Worm (Caenorhabditis elegans) whole organism, L1 larva: ENCODE results near the gene M162.15.

ENCODE experiments used
- ama-1 ChIP-seq: fragments of 150-350 bp; optimal IDR thresholded peaks from 2 replicates; lab custom pipeline; 2014
- fkh-10 ChIP-seq: sonication (generic microtip); optimal IDR thresholded peaks from 2 replicates; lab custom pipeline; 2017; ENCODE audit warnings: missing biosample characterization, missing genetic modification reagents, missing genetic modification characterization
- hpl-2 ChIP-seq: fragments of 150-350 bp; optimal IDR thresholded peaks from 2 replicates; lab custom pipeline; 2014; ENCODE audit warnings: missing biosample characterization, missing genetic modification reagents, missing genetic modification characterization
- lsy-2 ChIP-seq, 2 experiments: fragments of 150-350 bp; optimal IDR thresholded peaks; 2 replicates each; lab custom pipeline; 2014; ENCODE audit warnings: missing biosample characterization in 2 of 2, missing genetic modification characterization in 2 of 2
- mep-1 ChIP-seq: fragments of 150-350 bp; optimal IDR thresholded peaks from 2 replicates; lab custom pipeline; 2014; ENCODE audit warnings: missing biosample characterization, missing genetic modification characterization
- nhr-28 ChIP-seq: fragments of 150-350 bp; optimal IDR thresholded peaks from 2 replicates; lab custom pipeline; 2014; ENCODE audit warnings: missing biosample characterization, missing genetic modification characterization
- pqm-1 ChIP-seq: sonication (generic microtip); optimal IDR thresholded peaks from 3 replicates; lab custom pipeline; 2017; ENCODE audit warnings: missing biosample characterization, missing genetic modification characterization
- zag-1 ChIP-seq: fragments of 150-350 bp; optimal IDR thresholded peaks from 2 replicates; lab custom pipeline; 2014; ENCODE audit warnings: missing biosample characterization, missing genetic modification characterization

DNA sequence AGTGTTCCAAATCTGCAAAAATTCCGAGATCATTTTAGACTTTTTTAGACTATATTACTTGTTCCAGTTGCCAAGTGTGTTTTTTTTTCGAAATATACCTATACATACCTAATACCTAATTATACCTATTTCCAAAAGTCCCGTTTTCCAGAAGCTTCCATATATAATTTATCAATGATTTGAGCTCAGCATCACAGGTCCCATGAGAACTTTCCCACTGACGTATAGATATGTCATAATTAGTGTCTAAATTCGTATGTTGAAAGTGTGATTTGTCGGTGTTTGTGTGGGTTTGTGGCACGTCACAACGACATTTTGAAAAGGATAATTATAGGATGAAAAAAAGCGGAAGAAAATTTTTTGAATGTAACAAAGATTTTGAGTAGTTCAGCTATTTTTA lies 34.0 kb upstream of the M162.15 start:
- TF ChIP-seq pqm-1 (tag; lab: Kevin White, UChicago) (no peak), zag-1 (tag; lab: Kevin White, UChicago) (no peak), ama-1 (lab: Kevin White, UChicago) (no peak), mep-1 (tag; lab: Kevin White, UChicago) (no peak), fkh-10 (GFP tag; lab: Kevin White, UChicago) (no peak), hpl-2 (GFP tag; lab: Kevin White, UChicago) (no peak), lsy-2 (tag; optimal IDR thresholded peaks at IDR 0.05; lab: Kevin White, UChicago) (no peak), nhr-28 (tag; lab: Kevin White, UChicago) (no peak)
